Worm (Caenorhabditis elegans) whole organism, L1 larva: ENCODE data around the gene clec-8.

Experiments used
- C16A3.4 ChIP-seq: fragments of 150-350 bp; optimal IDR thresholded peaks from 2 replicates; lab custom pipeline; 2014; ENCODE audit warnings: missing biosample characterization, missing genetic modification characterization
- F16B12.6 ChIP-seq: fragments of 150-350 bp; optimal IDR thresholded peaks from 2 replicates; lab custom pipeline; 2014; ENCODE audit warnings: missing biosample characterization, missing genetic modification characterization
- Y116A8C.19 ChIP-seq: sonication (generic microtip); optimal IDR thresholded peaks from 2 replicates; lab custom pipeline; 2016; ENCODE audit warnings: missing compliant biosample characterization, missing genetic modification characterization, borderline replicate concordance
- aly-2 ChIP-seq: fragments of 150-350 bp; optimal IDR thresholded peaks from 2 replicates; lab custom pipeline; 2014; ENCODE audit warnings: missing biosample characterization, missing genetic modification characterization
- ceh-82 ChIP-seq, 3 experiments: fragments of 150-350 bp in 1 of 3; sonication (generic microtip) in 2 of 3; optimal IDR thresholded peaks; 2 replicates each; lab custom pipeline; 2014 to 2017; ENCODE audit warnings: missing biosample characterization in 3 of 3, missing genetic modification characterization in 3 of 3
- ceh-88 ChIP-seq: fragments of 200-800 bp; sonication (Bioruptor generic); IDR thresholded peaks from 2 replicates; pipeline ENCODE4 v1.3.6; 2022; ENCODE audit warnings: missing genetic modification characterization, missing compliant biosample characterization
- dsc-1 ChIP-seq: sonication (generic microtip); optimal IDR thresholded peaks from 2 replicates; lab custom pipeline; 2016; ENCODE audit warnings: mild to moderate bottlenecking, missing genetic modification characterization, missing compliant biosample characterization
- efl-1 ChIP-seq, 4 experiments: fragments of 150-350 bp; optimal IDR thresholded peaks in 3 of 4; peaks in 1 of 4; 1 replicate in 1 of 4; 2 replicates in 3 of 4; lab custom pipeline; 2014; ENCODE audit warnings: missing biosample characterization in 2 of 4, missing genetic modification characterization in 2 of 4, missing genetic modification reagents in 2 of 4
- egl-27 ChIP-seq, 2 experiments: fragments of 150-350 bp in 1 of 2; sonication (generic microtip); optimal IDR thresholded peaks; 3 replicates each; lab custom pipeline; 2017 to 2018; ENCODE audit warnings: missing biosample characterization in 2 of 2, missing genetic modification characterization in 2 of 2, missing genetic modification reagents in 2 of 2
- elt-3 ChIP-seq, 6 experiments: fragments of 150-350 bp in 1 of 6; sonication (generic microtip); optimal IDR thresholded peaks; 2 replicates each; lab custom pipeline; 2017 to 2018; ENCODE audit warnings: missing biosample characterization in 6 of 6, missing genetic modification characterization in 6 of 6, inconsistent platforms in 1 of 6
- fkh-10 ChIP-seq: sonication (generic microtip); optimal IDR thresholded peaks from 2 replicates; lab custom pipeline; 2017; ENCODE audit warnings: missing biosample characterization, missing genetic modification reagents, missing genetic modification characterization
- fkh-4 ChIP-seq: sonication (generic microtip); optimal IDR thresholded peaks from 2 replicates; lab custom pipeline; 2016; ENCODE audit warnings: missing compliant biosample characterization, missing genetic modification characterization, borderline replicate concordance
- fkh-8 ChIP-seq: sonication (generic microtip); optimal IDR thresholded peaks from 2 replicates; lab custom pipeline; 2016; ENCODE audit warnings: mild to moderate bottlenecking, missing genetic modification characterization, missing compliant biosample characterization
- hlh-17 ChIP-seq: fragments of 200-800 bp; sonication (Bioruptor generic); optimal IDR thresholded peaks from 2 replicates; lab custom pipeline; 2018; ENCODE audit warnings: missing genetic modification characterization, mild to moderate bottlenecking, missing compliant biosample characterization, moderate library complexity, borderline replicate concordance
- hlh-4 ChIP-seq: sonication (generic microtip); optimal IDR thresholded peaks from 2 replicates; lab custom pipeline; 2016; ENCODE audit warnings: mild to moderate bottlenecking, missing genetic modification characterization, missing compliant biosample characterization
- irx-1 ChIP-seq: sonication (generic microtip); optimal IDR thresholded peaks from 2 replicates; lab custom pipeline; 2016; ENCODE audit warnings: missing genetic modification characterization, missing compliant biosample characterization
- jun-1 ChIP-seq: fragments of 150-350 bp; optimal IDR thresholded peaks from 2 replicates; lab custom pipeline; 2014; ENCODE audit warnings: missing biosample characterization, missing genetic modification reagents, missing genetic modification characterization
- lin-13 ChIP-seq: fragments of 150-350 bp; optimal IDR thresholded peaks from 2 replicates; lab custom pipeline; 2014; ENCODE audit warnings: missing biosample characterization, missing genetic modification reagents, missing genetic modification characterization
- lin-15B ChIP-seq: fragments of 150-350 bp; sonication (generic microtip); optimal IDR thresholded peaks from 3 replicates; lab custom pipeline; 2014; ENCODE audit warnings: missing biosample characterization, missing genetic modification characterization
- lin-35 ChIP-seq, 2 experiments: fragments of 150-350 bp; optimal IDR thresholded peaks; 2 replicates each; lab custom pipeline; 2014; ENCODE audit warnings: missing biosample characterization in 2 of 2, missing genetic modification characterization in 2 of 2, missing genetic modification reagents in 2 of 2
- nhr-28 ChIP-seq: fragments of 150-350 bp; optimal IDR thresholded peaks from 2 replicates; lab custom pipeline; 2014; ENCODE audit warnings: missing biosample characterization, missing genetic modification characterization
- nhr-84 ChIP-seq: sonication (generic microtip); optimal IDR thresholded peaks from 2 replicates; lab custom pipeline; 2017; ENCODE audit warnings: missing biosample characterization, missing genetic modification characterization
- rnt-1 ChIP-seq: sonication (generic microtip); optimal IDR thresholded peaks from 2 replicates; lab custom pipeline; 2016; ENCODE audit warnings: mild to moderate bottlenecking, missing genetic modification characterization, moderate library complexity, missing compliant biosample characterization
- snu-23 ChIP-seq: sonication (generic microtip); optimal IDR thresholded peaks from 2 replicates; lab custom pipeline; 2016; ENCODE audit warnings: missing genetic modification characterization, missing compliant biosample characterization
- sox-4 ChIP-seq: sonication (generic microtip); optimal IDR thresholded peaks from 2 replicates; lab custom pipeline; 2016; ENCODE audit warnings: missing genetic modification characterization, missing compliant biosample characterization
- swsn-7 ChIP-seq: sonication (generic microtip); optimal IDR thresholded peaks from 2 replicates; lab custom pipeline; 2016; ENCODE audit warnings: missing genetic modification characterization, missing compliant biosample characterization
- tbx-2 ChIP-seq: sonication (generic microtip); optimal IDR thresholded peaks from 2 replicates; lab custom pipeline; 2016; ENCODE audit warnings: missing genetic modification characterization, missing compliant biosample characterization
- unc-98 ChIP-seq: fragments of 200-800 bp; sonication (Bioruptor generic); IDR thresholded peaks from 2 replicates; pipeline ENCODE4 v1.3.6; 2022; ENCODE audit warnings: missing genetic modification characterization, missing compliant biosample characterization
- vab-15 ChIP-seq: sonication (generic microtip); optimal IDR thresholded peaks from 2 replicates; lab custom pipeline; 2017; ENCODE audit warnings: missing genotype, mild to moderate bottlenecking, missing genetic modification characterization, missing compliant biosample characterization
- xbp-1 ChIP-seq: sonication (generic microtip); optimal IDR thresholded peaks from 2 replicates; lab custom pipeline; 2016; ENCODE audit warnings: missing genetic modification characterization, missing compliant biosample characterization
- zip-4 ChIP-seq: fragments of 200-800 bp; sonication (Bioruptor generic); optimal IDR thresholded peaks from 2 replicates; lab custom pipeline; 2018; ENCODE audit warnings: mild to moderate bottlenecking, missing genetic modification characterization, moderate library complexity, missing compliant biosample characterization
- ztf-4 ChIP-seq: fragments of 150-350 bp; optimal IDR thresholded peaks from 2 replicates; lab custom pipeline; 2014; ENCODE audit warnings: missing biosample characterization, missing genetic modification characterization

The clec-8 gene

ce11 chrII:12603667-12604621 lies 26.1 kb upstream of the clec-8 start, which contains the start of the genes ceh-100 and lips-15 (continued):
- TF ChIP-seq lin-35 (GFP tag; optimal IDR thresholded peaks at IDR 0.05; lab: Kevin White, UChicago) (peak; percentile 8 to 65), lin-13 (GFP tag; lab: Kevin White, UChicago) (peak; percentile 5), dsc-1 (tag; lab: Kevin White, UChicago) (no peak), hlh-4 (no peak), hlh-17 (GFP tag; lab: Kevin White, UChicago) (no peak), F16B12.6 (tag; lab: Kevin White, UChicago) (no peak), rnt-1 (tag; lab: Kevin White, UChicago) (no peak), jun-1 (no peak), vab-15 (tag; lab: Kevin White, UChicago) (no peak), nhr-28 (tag; lab: Kevin White, UChicago) (no peak), zip-4 (GFP tag; lab: Kevin White, UChicago) (no peak), unc-98 (GFP tag; lab: Robert Waterston, UW) (no peak), elt-3 (tag; optimal IDR thresholded peaks at IDR 0.05; lab: Kevin White, UChicago) (peak in 1 of 6 experiments; percentile 16), irx-1 (tag; lab: Kevin White, UChicago) (no peak), C16A3.4 (tag; lab: Kevin White, UChicago) (peak; percentile 8), lin-15B (tag; lab: Kevin White, UChicago) (peak; percentile 76), swsn-7 (tag; lab: Kevin White, UChicago) (no peak), sox-4 (tag; lab: Kevin White, UChicago) (no peak), ceh-88 (GFP tag; lab: Robert Waterston, UW) (no peak), fkh-4 (tag; lab: Kevin White, UChicago) (no peak), efl-1 (optimal IDR thresholded peaks at IDR 0.05; lab: Kevin White, UChicago) (peak; percentile 64 to 71), efl-1 (GFP tag; optimal IDR thresholded peaks at IDR 0.05 in 1 of 2; lab: Kevin White, UChicago) (peak; percentile 74 to 94), snu-23 (GFP tag; lab: Kevin White, UChicago) (peak; percentile 42), aly-2 (tag; lab: Kevin White, UChicago) (no peak)

ce11 chrII:12580952-12581351 lies 3.1 kb upstream of the clec-8 start, which contains the start of gene clec-4:
TSS of gene clec-4 (minus strand) at chrII:12581113.
- TF ChIP-seq rnt-1 (tag; lab: Kevin White, UChicago) (no peak), ztf-4 (no peak), xbp-1 (tag; lab: Kevin White, UChicago) (no peak), ceh-82 (tag; optimal IDR thresholded peaks at IDR 0.05; lab: Kevin White, UChicago) (no peak), C16A3.4 (tag; lab: Kevin White, UChicago) (no peak), fkh-10 (GFP tag; lab: Kevin White, UChicago) (no peak), egl-27 (tag; optimal IDR thresholded peaks at IDR 0.05; lab: Kevin White, UChicago) (no peak), tbx-2 (tag; lab: Kevin White, UChicago) (no peak), F16B12.6 (tag; lab: Kevin White, UChicago) (no peak)

DNA sequence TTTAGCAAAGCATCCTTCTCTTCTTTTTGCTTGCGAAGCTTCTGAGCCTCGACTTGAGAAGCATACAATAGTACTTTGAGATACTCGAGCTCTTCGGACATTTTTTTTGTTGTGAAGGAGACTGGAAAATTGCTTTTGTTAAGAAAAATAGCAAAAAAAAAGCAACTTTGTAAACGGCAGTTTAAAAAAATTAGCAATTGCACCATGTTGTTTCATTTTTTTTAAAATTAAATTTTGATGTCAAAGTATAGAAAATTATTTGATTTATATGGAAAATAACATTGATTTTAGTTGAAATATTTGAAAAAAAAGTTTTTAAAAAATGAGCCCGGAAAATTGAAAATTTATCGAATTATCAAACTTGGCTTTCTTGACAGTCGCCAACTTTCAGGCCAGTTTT lies 3.2 kb downstream of the clec-8 start, which contains the start of gene Y38E10A.3:
Gene Y38E10A.3 (minus strand): TSS at position 101 of the 400 bp plus-strand sequence.
- TF ChIP-seq egl-27 (tag; optimal IDR thresholded peaks at IDR 0.05; lab: Kevin White, UChicago), result no peak
- no peak for TF ChIP-seq nhr-84 (tag; lab: Kevin White, UChicago)
- no peak for TF ChIP-seq efl-1 (optimal IDR thresholded peaks at IDR 0.05; lab: Kevin White, UChicago)
- TF ChIP-seq efl-1 (GFP tag; optimal IDR thresholded peaks at IDR 0.05 in 1 of 2; lab: Kevin White, UChicago), result peak in 1 of 2 experiments; percentile 59
- no peak for TF ChIP-seq fkh-8 (tag; lab: Kevin White, UChicago)
- TF ChIP-seq Y116A8C.19 (tag; lab: Kevin White, UChicago), result no peak
- no peak for TF ChIP-seq aly-2 (tag; lab: Kevin White, UChicago)
- TF ChIP-seq, all 84 proteins: peak for 1
